Worm (Caenorhabditis elegans) whole organism, L3 larva: ENCODE data around the gene ZK285.2.

ENCODE experiments used
- R02D3.7 ChIP-seq: fragments of 150-350 bp; optimal IDR thresholded peaks from 2 replicates; lab custom pipeline; 2014; ENCODE audit warnings: missing biosample characterization, missing genetic modification characterization
- ZK546.5 ChIP-seq: sonication (generic microtip); optimal IDR thresholded peaks from 2 replicates; lab custom pipeline; 2017; ENCODE audit warnings: missing biosample characterization, missing genetic modification characterization
- aly-2 ChIP-seq: fragments of 150-350 bp; optimal IDR thresholded peaks from 2 replicates; lab custom pipeline; 2014; ENCODE audit warnings: missing biosample characterization, missing genetic modification characterization
- ceh-16 ChIP-seq: sonication (generic microtip); optimal IDR thresholded peaks from 2 replicates; lab custom pipeline; 2017; ENCODE audit warnings: missing biosample characterization, missing genetic modification characterization
- ceh-28 ChIP-seq: fragments of 150-350 bp; optimal IDR thresholded peaks from 2 replicates; lab custom pipeline; 2014; ENCODE audit warnings: missing biosample characterization, missing genetic modification reagents, missing genetic modification characterization
- ceh-82 ChIP-seq: fragments of 150-350 bp; optimal IDR thresholded peaks from 2 replicates; lab custom pipeline; 2014; ENCODE audit warnings: missing biosample characterization, missing genetic modification characterization
- ceh-9 ChIP-seq: sonication (generic microtip); optimal IDR thresholded peaks from 2 replicates; lab custom pipeline; 2018; ENCODE audit warnings: missing biosample characterization, missing genetic modification characterization
- daf-12 ChIP-seq: fragments of 150-350 bp; optimal IDR thresholded peaks from 2 replicates; lab custom pipeline; 2014; ENCODE audit warnings: missing biosample characterization, missing genetic modification reagents, missing genetic modification characterization
- egl-27 ChIP-seq: sonication (generic microtip); optimal IDR thresholded peaks from 4 replicates; lab custom pipeline; 2017; ENCODE audit warnings: missing biosample characterization, missing genetic modification reagents, missing genetic modification characterization
- egl-5 ChIP-seq: fragments of 150-350 bp; optimal IDR thresholded peaks from 2 replicates; lab custom pipeline; 2017; ENCODE audit warnings: missing biosample characterization, missing genetic modification reagents, missing genetic modification characterization, inconsistent platforms
- elt-1 ChIP-seq: fragments of 150-350 bp; optimal IDR thresholded peaks from 2 replicates; lab custom pipeline; 2014; ENCODE audit warnings: missing biosample characterization, missing genetic modification characterization
- elt-2 ChIP-seq: sonication (generic microtip); optimal IDR thresholded peaks from 2 replicates; lab custom pipeline; 2016; ENCODE audit warnings: missing genetic modification reagents, mild to moderate bottlenecking, missing genetic modification characterization, missing compliant biosample characterization
- elt-3 ChIP-seq, 3 experiments: fragments of 150-350 bp in 1 of 3; sonication (generic microtip) in 2 of 3; optimal IDR thresholded peaks; 2 replicates in 2 of 3; 4 replicates in 1 of 3; lab custom pipeline; 2014 to 2017; ENCODE audit warnings: missing biosample characterization in 3 of 3, missing genetic modification characterization in 3 of 3
- fkh-10 ChIP-seq: sonication (generic microtip); optimal IDR thresholded peaks from 2 replicates; lab custom pipeline; 2017; ENCODE audit warnings: missing biosample characterization, missing genetic modification reagents, missing genetic modification characterization
- fkh-2 ChIP-seq: fragments of 150-350 bp; optimal IDR thresholded peaks from 2 replicates; lab custom pipeline; 2014; ENCODE audit warnings: missing biosample characterization, missing genetic modification reagents, missing genetic modification characterization
- hmg-11 ChIP-seq: sonication (generic microtip); optimal IDR thresholded peaks from 2 replicates; lab custom pipeline; 2016; ENCODE audit warnings: missing genetic modification characterization, missing compliant biosample characterization
- lin-15B ChIP-seq: fragments of 150-350 bp; optimal IDR thresholded peaks from 2 replicates; lab custom pipeline; 2014; ENCODE audit warnings: missing biosample characterization, missing genetic modification characterization
- lin-39 ChIP-seq: fragments of 150-350 bp; optimal IDR thresholded peaks from 2 replicates; lab custom pipeline; 2018; ENCODE audit warnings: missing biosample characterization, missing genetic modification reagents, missing genetic modification characterization
- lsy-12 ChIP-seq: sonication (generic microtip); optimal IDR thresholded peaks from 2 replicates; lab custom pipeline; 2016; ENCODE audit warnings: mild to moderate bottlenecking, missing genetic modification characterization, missing compliant biosample characterization
- mdl-1 ChIP-seq: fragments of 150-350 bp; optimal IDR thresholded peaks from 2 replicates; lab custom pipeline; 2014; ENCODE audit warnings: missing biosample characterization, missing genetic modification characterization
- nfya-1 ChIP-seq: sonication (generic microtip); optimal IDR thresholded peaks from 2 replicates; lab custom pipeline; 2017; ENCODE audit warnings: missing genetic modification characterization, mild to moderate bottlenecking, missing compliant biosample characterization, antibody characterized with exemption, moderate library complexity; ENCODE audit not compliant: insufficient read depth
- nhr-23 ChIP-seq: fragments of 150-350 bp; optimal IDR thresholded peaks from 2 replicates; lab custom pipeline; 2014; ENCODE audit warnings: missing biosample characterization, missing genetic modification reagents, missing genetic modification characterization
- nhr-237 ChIP-seq: fragments of 150-350 bp; optimal IDR thresholded peaks from 2 replicates; lab custom pipeline; 2014; ENCODE audit warnings: missing biosample characterization, missing genetic modification characterization
- nhr-25 ChIP-seq: sonication (generic microtip); optimal IDR thresholded peaks from 2 replicates; lab custom pipeline; 2017; ENCODE audit warnings: missing biosample characterization, missing genetic modification characterization
- nhr-28 ChIP-seq: fragments of 150-350 bp; optimal IDR thresholded peaks from 2 replicates; lab custom pipeline; 2014; ENCODE audit warnings: missing biosample characterization, missing genetic modification characterization
- nhr-67 ChIP-seq: fragments of 150-350 bp; optimal IDR thresholded peaks from 2 replicates; lab custom pipeline; 2014; ENCODE audit warnings: missing biosample characterization, missing genetic modification characterization
- nhr-76 ChIP-seq: fragments of 150-350 bp; sonication (generic microtip); optimal IDR thresholded peaks from 5 replicates; lab custom pipeline; 2014; ENCODE audit warnings: missing biosample characterization, missing genetic modification characterization
- nhr-77 ChIP-seq: fragments of 150-350 bp; optimal IDR thresholded peaks from 2 replicates; lab custom pipeline; 2014; ENCODE audit warnings: missing biosample characterization, missing genetic modification characterization
- pha-4 ChIP-seq: fragments of 150-350 bp; optimal IDR thresholded peaks from 2 replicates; lab custom pipeline; 2014; ENCODE audit warnings: missing biosample characterization, missing genetic modification reagents, missing genetic modification characterization
- pqm-1 ChIP-seq: fragments of 150-350 bp; optimal IDR thresholded peaks from 2 replicates; lab custom pipeline; 2017; ENCODE audit warnings: missing biosample characterization, missing genetic modification characterization, inconsistent platforms
- skn-1 ChIP-seq: fragments of 150-350 bp; optimal IDR thresholded peaks from 2 replicates; lab custom pipeline; 2014; ENCODE audit warnings: missing biosample characterization, missing genetic modification characterization
- snpc-4 ChIP-seq: fragments of 150-350 bp; optimal IDR thresholded peaks from 2 replicates; lab custom pipeline; 2014; ENCODE audit warnings: missing biosample characterization, missing genetic modification characterization
- unc-62 ChIP-seq: fragments of 150-350 bp; sonication (generic microtip); optimal IDR thresholded peaks from 4 replicates; lab custom pipeline; 2014; ENCODE audit warnings: missing biosample characterization, missing genetic modification reagents, missing genetic modification characterization
- ztf-11 ChIP-seq: fragments of 150-350 bp; optimal IDR thresholded peaks from 2 replicates; lab custom pipeline; 2014; ENCODE audit warnings: missing biosample characterization, missing genetic modification characterization

The ZK285.2 gene

ce11 chrV:16033491-16033890 lies 13.2 kb upstream of the ZK285.2 start:
- TF ChIP-seq nhr-77 (tag; lab: Kevin White, UChicago) (no peak), elt-2 (no peak), mdl-1 (tag; lab: Kevin White, UChicago) (no peak), nhr-76 (tag; lab: Kevin White, UChicago) (no peak), fkh-10 (no peak), lsy-12 (tag; lab: Kevin White, UChicago) (no peak)

DNA sequence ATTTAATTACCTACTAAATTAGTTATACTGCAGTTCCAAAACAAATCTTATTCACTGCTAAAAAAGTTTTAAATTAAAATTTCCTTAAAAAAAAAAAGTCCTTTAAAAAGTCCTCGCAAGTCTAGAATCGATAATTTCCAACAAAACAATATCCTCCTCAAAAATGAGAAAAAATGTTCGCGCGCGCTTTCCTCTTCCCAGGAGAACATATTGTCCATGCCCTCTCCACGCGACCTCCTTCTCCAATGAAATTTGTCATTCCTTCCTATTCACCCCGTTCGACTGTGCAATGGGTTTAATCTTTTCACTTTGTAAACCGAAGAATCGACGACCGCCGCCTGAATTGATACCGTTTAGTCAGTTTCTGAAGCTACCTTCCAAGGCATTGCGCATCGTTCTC lies 10.5 kb upstream of the ZK285.2 start, which contains the start of gene T10C6.10:
T10C6.10 (plus strand) TSS at position 248 of the 400 bp plus-strand sequence.
- TF ChIP-seq nfya-1 (tag; lab: Kevin White, UChicago) (no peak), egl-5 (tag; lab: Kevin White, UChicago) (no peak), unc-62 (GFP tag; lab: Kevin White, UChicago) (no peak), nhr-67 (tag; lab: Kevin White, UChicago) (no peak), R02D3.7 (tag; lab: Kevin White, UChicago) (no peak), lin-39 (tag; lab: Kevin White, UChicago) (no peak), nhr-237 (tag; lab: Kevin White, UChicago) (no peak), ceh-9 (no peak), nhr-77 (tag; lab: Kevin White, UChicago) (no peak), ceh-82 (no peak), egl-27 (tag; lab: Kevin White, UChicago) (no peak), lin-15B (tag; lab: Kevin White, UChicago) (no peak), nhr-25 (tag; lab: Kevin White, UChicago) (no peak), snpc-4 (tag; lab: Kevin White, UChicago) (no peak), daf-12 (tag; lab: Kevin White, UChicago) (no peak), elt-3 (tag; optimal IDR thresholded peaks at IDR 0.05; lab: Kevin White, UChicago) (no peak), fkh-2 (tag; lab: Kevin White, UChicago) (no peak), skn-1 (tag; lab: Kevin White, UChicago) (no peak), fkh-10 (no peak)

DNA sequence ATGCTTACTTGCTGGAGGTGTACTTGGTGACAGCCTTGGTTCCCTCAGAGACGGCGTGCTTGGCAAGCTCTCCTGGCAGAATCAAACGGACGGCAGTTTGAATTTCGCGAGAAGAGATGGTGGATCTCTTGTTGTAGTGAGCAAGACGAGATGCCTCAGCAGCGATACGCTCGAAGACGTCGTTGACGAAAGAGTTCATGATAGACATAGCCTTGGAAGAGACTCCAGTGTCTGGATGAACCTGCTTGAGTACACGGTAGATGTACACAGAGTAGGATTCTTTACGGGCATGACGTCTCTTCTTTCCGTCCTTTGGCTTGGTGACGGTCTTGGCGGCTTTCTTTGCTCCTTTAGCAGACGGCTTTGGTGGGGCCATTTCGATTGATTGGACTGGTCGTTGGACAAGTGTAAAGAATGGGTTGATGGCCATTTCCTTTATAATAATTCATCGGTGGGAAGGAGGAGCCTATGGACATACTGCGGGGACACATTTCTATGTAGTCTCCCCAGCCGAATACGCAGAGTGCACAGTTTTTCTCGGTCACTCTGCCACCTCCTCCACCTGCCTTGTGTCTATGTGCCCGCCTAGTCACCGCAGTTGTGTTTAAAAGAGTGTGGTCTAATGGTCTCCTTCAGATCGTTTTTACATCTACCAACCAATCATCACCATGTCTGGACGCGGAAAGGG lies 6.4 kb upstream of the ZK285.2 start, which contains the start of the genes his-4 and his-3:
his-4 (minus strand) TSS at position 376 of the 688 bp plus-strand sequence.
his-3 (plus strand) TSS at position 669 of the 688 bp plus-strand sequence.
- peak; percentile 11 for TF ChIP-seq elt-1 (tag; lab: Kevin White, UChicago)
- TF ChIP-seq snpc-4 (tag; lab: Kevin White, UChicago), result peak; percentile 28
- TF ChIP-seq pqm-1, result peak; percentile 41
- TF ChIP-seq elt-2, result peak; percentile 60
- TF ChIP-seq nhr-23 (tag; lab: Kevin White, UChicago), result peak; percentile 30
- TF ChIP-seq nhr-25 (tag; lab: Kevin White, UChicago), result peak; percentile 93
- peak; percentile 68 for TF ChIP-seq pha-4 (tag; lab: Kevin White, UChicago)
- TF ChIP-seq, all 47 proteins: peak for 7; not testable (repeated sequence) for 40

- TF ChIP-seq nhr-237 (tag; lab: Kevin White, UChicago) (no peak), ZK546.5 (no peak), elt-3 (tag; optimal IDR thresholded peaks at IDR 0.05; lab: Kevin White, UChicago) (no peak), egl-27 (tag; lab: Kevin White, UChicago) (no peak), ceh-16 (tag; lab: Kevin White, UChicago) (no peak), nhr-25 (tag; lab: Kevin White, UChicago) (no peak), nhr-28 (tag; lab: Kevin White, UChicago) (no peak), nhr-77 (tag; lab: Kevin White, UChicago) (no peak), aly-2 (tag; lab: Kevin White, UChicago) (no peak), daf-12 (tag; lab: Kevin White, UChicago) (no peak), nhr-23 (tag; lab: Kevin White, UChicago) (no peak), ztf-11 (no peak), elt-1 (tag; lab: Kevin White, UChicago) (no peak), ceh-28 (no peak), elt-2 (no peak), hmg-11 (tag; lab: Kevin White, UChicago) (no peak), R02D3.7 (tag; lab: Kevin White, UChicago) (no peak)
Observed at ce11 chrV:16041412-16041811, 5.3 kb upstream of the ZK285.2 start.
